Fruit fly (Drosophila melanogaster) whole organism, pupa: ENCODE results near the gene Ucp4B.

Experiments
- CG12605 ChIP-seq: fragments of 200-800 bp; sonication (Bioruptor generic); IDR thresholded peaks from 2 replicates; pipeline ENCODE4 v1.3.6; 2022; ENCODE audit warnings: missing biosample characterization, missing genetic modification characterization
- CG14655 ChIP-seq: fragments of 200-800 bp; sonication (Bioruptor generic); optimal IDR thresholded peaks from 3 replicates; lab custom pipeline; 2017; ENCODE audit warnings: mild to moderate bottlenecking, missing biosample characterization, missing genetic modification reagents, missing genetic modification characterization
- CG15710 ChIP-seq: fragments of 200-800 bp; sonication (Bioruptor generic); optimal IDR thresholded peaks from 2 replicates; lab custom pipeline; 2018; ENCODE audit warnings: missing biosample characterization, mild to moderate bottlenecking, missing genetic modification characterization, moderate library complexity
- CG9948 ChIP-seq: fragments of 200-800 bp; sonication (Bioruptor generic); optimal IDR thresholded peaks from 2 replicates; lab custom pipeline; 2018; ENCODE audit warnings: missing biosample characterization, mild to moderate bottlenecking, missing genetic modification characterization, moderate library complexity
- EcR ChIP-seq: fragments of 200-800 bp; sonication (Bioruptor generic); optimal IDR thresholded peaks from 3 replicates; lab custom pipeline; 2019; ENCODE audit warnings: missing biosample characterization, missing genetic modification characterization, mild to moderate bottlenecking, moderate library complexity, missing genetic modification reagents
- fd96Ca ChIP-seq: fragments of 200-800 bp; sonication (Bioruptor generic); IDR thresholded peaks from 3 replicates; pipeline ENCODE4 v1.3.6; 2022; ENCODE audit warnings: missing biosample characterization, missing genetic modification characterization

DNA sequence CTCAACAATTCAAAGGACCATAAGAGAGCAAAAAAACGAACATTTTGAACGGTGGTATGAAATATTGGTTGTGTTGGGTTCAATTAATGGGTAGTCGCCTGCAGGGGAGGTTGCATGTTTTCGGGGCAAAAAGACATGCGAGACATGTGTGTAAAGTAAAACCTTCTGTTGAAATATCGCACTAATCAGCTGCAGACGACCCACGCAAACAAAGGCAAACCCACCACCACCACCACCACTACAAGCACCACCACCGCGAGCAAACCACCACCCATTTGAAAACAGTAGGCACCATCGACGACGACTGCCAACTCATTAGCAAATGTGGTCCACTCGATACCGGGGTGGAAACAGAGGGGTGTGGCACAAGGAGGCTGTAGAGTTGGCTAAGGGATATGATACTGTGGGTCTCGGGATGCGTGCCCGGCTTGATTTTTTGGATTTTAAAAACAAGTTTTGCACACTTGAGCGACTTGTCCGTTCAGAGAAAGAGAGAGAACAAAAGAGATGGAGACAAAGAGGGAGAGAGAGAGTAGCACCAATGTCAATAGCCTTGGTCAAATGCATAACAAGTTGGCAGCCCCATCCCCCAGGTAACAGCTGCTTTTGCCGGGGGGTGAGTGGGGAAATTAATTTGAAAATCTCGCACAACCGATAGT, 7.5 kb downstream of the Ucp4B start:
- no peak for TF ChIP-seq CG15710 (tag; lab: Kevin White, UChicago)
- TF ChIP-seq CG14655, result no peak
- TF ChIP-seq fd96Ca (GFP tag; lab: Robert Waterston, UW), result no peak
- peak; percentile 97 for TF ChIP-seq EcR (GFP tag; lab: Kevin White, UChicago)
- no peak for TF ChIP-seq CG12605 (GFP tag; lab: Robert Waterston, UW)
- no peak for TF ChIP-seq CG9948 (tag; lab: Kevin White, UChicago)
